Worm (Caenorhabditis elegans) whole organism, young adult: ENCODE results near the gene fis-1.

ENCODE experiments used
- C06A6.2 ChIP-seq: fragments of 200-800 bp; sonication (Bioruptor generic); conservative IDR thresholded peaks from 2 replicates; pipeline ENCODE4 v1.3.6; 2022; ENCODE audit warnings: missing genetic modification characterization, missing compliant biosample characterization
- D2030.7 ChIP-seq: fragments of 200-800 bp; sonication (Bioruptor generic); IDR thresholded peaks from 2 replicates; pipeline ENCODE4 v1.3.6; 2022; ENCODE audit warnings: missing genetic modification reagents, missing genetic modification characterization, missing compliant biosample characterization
- F33H1.4 ChIP-seq: fragments of 200-800 bp; sonication (Bioruptor generic); IDR thresholded peaks from 2 replicates; pipeline ENCODE4 v1.3.6; 2022; ENCODE audit warnings: missing genetic modification reagents, missing genetic modification characterization, missing compliant biosample characterization
- F57A8.1 ChIP-seq: fragments of 200-800 bp; sonication (Bioruptor generic); optimal IDR thresholded peaks from 2 replicates; lab custom pipeline; 2018; ENCODE audit warnings: mild to moderate bottlenecking, missing genetic modification characterization, moderate library complexity, missing compliant biosample characterization
- Y79H2A.3 ChIP-seq: fragments of 200-800 bp; sonication (Bioruptor generic); conservative IDR thresholded peaks from 2 replicates; pipeline ENCODE4 v1.3.6; 2022; ENCODE audit warnings: missing genetic modification reagents, missing genetic modification characterization, missing compliant biosample characterization
- ama-1 ChIP-seq, 3 experiments: fragments of 150-350 bp in 1 of 3; sonication (generic microtip) in 2 of 3; optimal IDR thresholded peaks; 2 replicates each; lab custom pipeline; 2014 to 2018; ENCODE audit warnings: missing biosample characterization in 2 of 3, missing genetic modification characterization in 2 of 3, missing genetic modification reagents in 2 of 3
- athp-1 ChIP-seq: sonication (generic microtip); optimal IDR thresholded peaks from 2 replicates; lab custom pipeline; 2017; ENCODE audit warnings: mild to moderate bottlenecking, missing genetic modification characterization, missing compliant biosample characterization
- attf-3 ChIP-seq: fragments of 200-800 bp; sonication (Bioruptor generic); conservative IDR thresholded peaks from 2 replicates; pipeline ENCODE4 v1.3.6; 2022; ENCODE audit warnings: missing genetic modification reagents, missing genetic modification characterization, missing compliant biosample characterization
- attf-6 ChIP-seq: fragments of 200-800 bp; sonication (Bioruptor generic); IDR thresholded peaks from 2 replicates; pipeline ENCODE4 v1.3.6; 2022; ENCODE audit warnings: missing genetic modification reagents, missing genetic modification characterization, missing compliant biosample characterization
- bed-1 ChIP-seq: fragments of 200-800 bp; sonication (Bioruptor generic); IDR thresholded peaks from 2 replicates; pipeline ENCODE4 v1.3.6; 2022; ENCODE audit warnings: missing genetic modification reagents, missing genetic modification characterization, missing compliant biosample characterization
- ceh-100 ChIP-seq: fragments of 200-800 bp; sonication (Bioruptor generic); IDR thresholded peaks from 2 replicates; pipeline ENCODE4 v1.3.6; 2022; ENCODE audit warnings: missing genetic modification reagents, missing genetic modification characterization, missing compliant biosample characterization
- ceh-27 ChIP-seq: fragments of 200-800 bp; sonication (Bioruptor generic); optimal IDR thresholded peaks from 2 replicates; lab custom pipeline; 2018; ENCODE audit warnings: mild to moderate bottlenecking, missing genetic modification characterization, moderate library complexity, missing compliant biosample characterization
- ceh-58 ChIP-seq: fragments of 200-800 bp; sonication (Bioruptor generic); IDR thresholded peaks from 2 replicates; pipeline ENCODE4 v1.3.6; 2022; ENCODE audit warnings: missing genetic modification characterization, missing compliant biosample characterization
- ceh-91 ChIP-seq: fragments of 200-800 bp; sonication (Bioruptor generic); IDR thresholded peaks from 2 replicates; pipeline ENCODE4 v1.3.6; 2022; ENCODE audit warnings: missing genetic modification reagents, missing genetic modification characterization, missing compliant biosample characterization
- die-1 ChIP-seq: sonication (generic microtip); optimal IDR thresholded peaks from 2 replicates; lab custom pipeline; 2016; ENCODE audit warnings: missing genotype, mild to moderate bottlenecking, missing genetic modification characterization, missing compliant biosample characterization
- dpff-1 ChIP-seq: sonication (generic microtip); optimal IDR thresholded peaks from 2 replicates; lab custom pipeline; 2017; ENCODE audit warnings: mild to moderate bottlenecking, missing genetic modification characterization, missing compliant biosample characterization
- efl-1 ChIP-seq: fragments of 150-350 bp; optimal IDR thresholded peaks from 2 replicates; lab custom pipeline; 2014; ENCODE audit warnings: missing biosample characterization, missing genetic modification reagents, missing genetic modification characterization
- egl-18 ChIP-seq: fragments of 200-800 bp; sonication (Bioruptor generic); IDR thresholded peaks from 2 replicates; pipeline ENCODE4 v1.3.6; 2022; ENCODE audit warnings: missing genetic modification reagents, missing genetic modification characterization, missing compliant biosample characterization
- egl-44 ChIP-seq: fragments of 200-800 bp; sonication (Bioruptor generic); IDR thresholded peaks from 2 replicates; pipeline ENCODE4 v1.3.6; 2022; ENCODE audit warnings: missing genetic modification reagents, missing genetic modification characterization, missing compliant biosample characterization
- egrh-3 ChIP-seq: fragments of 200-800 bp; sonication (Bioruptor generic); IDR thresholded peaks from 2 replicates; pipeline ENCODE4 v1.3.6; 2022; ENCODE audit warnings: missing genetic modification reagents, missing genetic modification characterization, missing compliant biosample characterization
- ets-4 ChIP-seq: fragments of 200-800 bp; sonication (Bioruptor generic); optimal IDR thresholded peaks from 2 replicates; lab custom pipeline; 2018; ENCODE audit warnings: mild to moderate bottlenecking, missing genetic modification characterization, missing compliant biosample characterization
- hlh-26 ChIP-seq: fragments of 200-800 bp; sonication (Bioruptor generic); conservative IDR thresholded peaks from 2 replicates; pipeline ENCODE4 v1.3.6; 2022; ENCODE audit warnings: missing genetic modification reagents, missing genetic modification characterization, missing compliant biosample characterization
- hmg-1.2 ChIP-seq: fragments of 200-800 bp; sonication (Bioruptor generic); IDR thresholded peaks from 2 replicates; pipeline ENCODE4 v1.3.6; 2022; ENCODE audit warnings: missing genetic modification reagents, missing genetic modification characterization, missing compliant biosample characterization
- hrde-1 ChIP-seq: sonication (generic microtip); optimal IDR thresholded peaks from 2 replicates; lab custom pipeline; 2016; ENCODE audit warnings: missing genetic modification characterization, mild to moderate bottlenecking, missing compliant biosample characterization, moderate library complexity, missing genotype, missing genetic modification reagents, borderline replicate concordance
- hsf-1 ChIP-seq: fragments of 200-800 bp; sonication (Bioruptor generic); IDR thresholded peaks from 2 replicates; pipeline ENCODE4 v1.3.6; 2022; ENCODE audit warnings: missing genetic modification reagents, missing genetic modification characterization, missing compliant biosample characterization
- lag-1 ChIP-seq: fragments of 200-800 bp; sonication (Bioruptor generic); IDR thresholded peaks from 2 replicates; pipeline ENCODE4 v1.3.6; 2022; ENCODE audit warnings: missing genetic modification reagents, missing genetic modification characterization, missing compliant biosample characterization
- let-526 ChIP-seq: fragments of 200-800 bp; sonication (Bioruptor generic); IDR thresholded peaks from 2 replicates; pipeline ENCODE4 v1.3.6; 2022; ENCODE audit warnings: missing genetic modification reagents, missing genetic modification characterization, missing compliant biosample characterization
- let-607 ChIP-seq, 2 experiments: fragments of 200-800 bp in 1 of 2; sonication (Bioruptor generic) in 1 of 2; sonication (generic microtip) in 1 of 2; optimal IDR thresholded peaks; 2 replicates each; lab custom pipeline; 2016 to 2018; ENCODE audit warnings: mild to moderate bottlenecking in 2 of 2, missing compliant biosample characterization in 2 of 2, missing genetic modification characterization in 2 of 2, moderate library complexity in 2 of 2, missing genotype in 1 of 2
- lin-26 ChIP-seq: fragments of 200-800 bp; sonication (Bioruptor generic); IDR thresholded peaks from 2 replicates; pipeline ENCODE4 v1.3.6; 2022; ENCODE audit warnings: missing genetic modification reagents, missing genetic modification characterization, missing compliant biosample characterization
- lin-35 ChIP-seq, 3 experiments: fragments of 150-350 bp in 2 of 3; sonication (generic microtip) in 1 of 3; optimal IDR thresholded peaks; 2 replicates each; lab custom pipeline; 2014 to 2018; ENCODE audit warnings: missing biosample characterization in 3 of 3, missing genetic modification characterization in 3 of 3, missing genetic modification reagents in 3 of 3
- lin-40 ChIP-seq: sonication (generic microtip); optimal IDR thresholded peaks from 2 replicates; lab custom pipeline; 2016; ENCODE audit warnings: missing genetic modification characterization, mild to moderate bottlenecking, missing compliant biosample characterization, missing genotype, missing genetic modification reagents
- lsl-1 ChIP-seq: fragments of 200-800 bp; sonication (Bioruptor generic); optimal IDR thresholded peaks from 2 replicates; lab custom pipeline; 2018; ENCODE audit warnings: mild to moderate bottlenecking, missing genetic modification characterization, moderate library complexity, missing compliant biosample characterization
- madf-6 ChIP-seq: fragments of 200-800 bp; sonication (Bioruptor generic); IDR thresholded peaks from 2 replicates; pipeline ENCODE4 v1.3.6; 2022; ENCODE audit warnings: missing genetic modification reagents, missing genetic modification characterization, missing compliant biosample characterization
- madf-8 ChIP-seq: fragments of 200-800 bp; sonication (Bioruptor generic); conservative IDR thresholded peaks from 2 replicates; pipeline ENCODE4 v1.3.6; 2022; ENCODE audit warnings: missing genetic modification reagents, missing genetic modification characterization, missing compliant biosample characterization
- mes-4 ChIP-seq: sonication (generic microtip); optimal IDR thresholded peaks from 2 replicates; lab custom pipeline; 2016; ENCODE audit warnings: missing genotype, missing genetic modification characterization, missing compliant biosample characterization
- mxl-1 ChIP-seq: sonication (generic microtip); optimal IDR thresholded peaks from 2 replicates; lab custom pipeline; 2016; ENCODE audit warnings: missing genetic modification characterization, missing compliant biosample characterization
- nfyb-1 ChIP-seq: fragments of 200-800 bp; sonication (Bioruptor generic); IDR thresholded peaks from 2 replicates; pipeline ENCODE4 v1.3.6; 2022; ENCODE audit warnings: missing genetic modification reagents, missing genetic modification characterization, missing compliant biosample characterization
- nhr-120 ChIP-seq: fragments of 200-800 bp; sonication (Bioruptor generic); IDR thresholded peaks from 2 replicates; pipeline ENCODE4 v1.3.6; 2022; ENCODE audit warnings: missing genetic modification characterization, missing compliant biosample characterization
- nhr-80 ChIP-seq: sonication (generic microtip); optimal IDR thresholded peaks from 2 replicates; lab custom pipeline; 2016; ENCODE audit warnings: missing genetic modification characterization, missing compliant biosample characterization
- nhr-90 ChIP-seq: sonication (generic microtip); optimal IDR thresholded peaks from 2 replicates; lab custom pipeline; 2016; ENCODE audit warnings: missing genotype, mild to moderate bottlenecking, missing genetic modification characterization, missing compliant biosample characterization
- rcor-1 ChIP-seq: fragments of 200-800 bp; sonication (Bioruptor generic); IDR thresholded peaks from 2 replicates; pipeline ENCODE4 v1.3.6; 2022; ENCODE audit warnings: missing genetic modification reagents, missing genetic modification characterization, missing compliant biosample characterization
- repo-1 ChIP-seq: sonication (generic microtip); optimal IDR thresholded peaks from 2 replicates; lab custom pipeline; 2017; ENCODE audit warnings: mild to moderate bottlenecking, missing genetic modification characterization, missing compliant biosample characterization
- snpc-1.3 ChIP-seq: sonication (generic microtip); optimal IDR thresholded peaks from 2 replicates; lab custom pipeline; 2017; ENCODE audit warnings: missing genetic modification characterization, mild to moderate bottlenecking, missing compliant biosample characterization, antibody characterized with exemption, moderate library complexity, missing genotype, missing genetic modification reagents; ENCODE audit not compliant: insufficient read depth
- unc-62 ChIP-seq: fragments of 150-350 bp; optimal IDR thresholded peaks from 2 replicates; lab custom pipeline; 2014; ENCODE audit warnings: missing biosample characterization, missing genetic modification reagents, missing genetic modification characterization
- xnd-1 ChIP-seq: sonication (generic microtip); optimal IDR thresholded peaks from 2 replicates; lab custom pipeline; 2016; ENCODE audit warnings: missing genotype, missing genetic modification reagents, missing genetic modification characterization, missing compliant biosample characterization
- zim-3 ChIP-seq: sonication (generic microtip); optimal IDR thresholded peaks from 2 replicates; lab custom pipeline; 2017; ENCODE audit warnings: mild to moderate bottlenecking, missing genetic modification characterization, moderate library complexity, missing compliant biosample characterization
- ztf-25 ChIP-seq: fragments of 200-800 bp; sonication (Bioruptor generic); IDR thresholded peaks from 2 replicates; pipeline ENCODE4 v1.3.6; 2022; ENCODE audit warnings: missing genetic modification reagents, missing genetic modification characterization, missing compliant biosample characterization
- ztf-26 ChIP-seq: sonication (generic microtip); optimal IDR thresholded peaks from 2 replicates; lab custom pipeline; 2017; ENCODE audit warnings: missing genetic modification characterization, missing compliant biosample characterization

Gene fis-1

DNA sequence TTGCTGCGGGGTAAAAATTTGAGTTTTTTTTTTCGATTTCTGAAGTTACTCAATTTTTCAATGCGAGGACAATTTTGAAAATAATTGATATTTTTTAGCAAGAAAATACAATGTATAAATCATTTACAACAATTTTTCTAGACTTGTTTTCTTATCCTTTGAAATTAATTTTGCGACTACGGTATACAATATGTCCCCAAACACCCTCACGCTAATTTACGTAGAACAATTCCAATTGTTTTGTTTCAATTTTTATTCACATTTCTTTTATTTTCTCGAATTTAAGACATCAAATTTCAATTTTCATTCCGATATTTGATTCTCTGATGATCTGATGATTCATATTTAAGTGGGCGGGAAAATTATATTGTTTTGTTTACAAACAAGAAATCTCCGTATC lies 27.0 kb downstream of the fis-1 start:
- TF ChIP-seq ets-4, result no peak
- no peak for TF ChIP-seq hsf-1 (GFP tag; lab: Robert Waterston, UW)
- no peak for TF ChIP-seq hlh-26
- TF ChIP-seq attf-3 (GFP tag; lab: Robert Waterston, UW), result no peak
- TF ChIP-seq C06A6.2 (GFP tag; lab: Robert Waterston, UW), result no peak
- TF ChIP-seq repo-1, result no peak
- no peak for TF ChIP-seq ceh-27
- no peak for TF ChIP-seq let-607 (tag; optimal IDR thresholded peaks at IDR 0.05; lab: Kevin White, UChicago)
- no peak for TF ChIP-seq lin-40 (tag; lab: Kevin White, UChicago)
- TF ChIP-seq hrde-1 (tag; lab: Kevin White, UChicago), result no peak
- no peak for TF ChIP-seq lin-35 (GFP tag; optimal IDR thresholded peaks at IDR 0.05; lab: Kevin White, UChicago)
- no peak for TF ChIP-seq nfyb-1
- peak; percentile 37 for TF ChIP-seq snpc-1.3
- TF ChIP-seq hmg-1.2 (GFP tag; lab: Robert Waterston, UW), result no peak
- TF ChIP-seq D2030.7 (GFP tag; lab: Robert Waterston, UW), result no peak
- no peak for TF ChIP-seq egl-44 (GFP tag; lab: Robert Waterston, UW)
- no peak for TF ChIP-seq attf-6 (GFP tag; lab: Robert Waterston, UW)
- TF ChIP-seq efl-1 (GFP tag; lab: Kevin White, UChicago), result peak; percentile 48
- TF ChIP-seq bed-1 (GFP tag; lab: Robert Waterston, UW), result no peak
- TF ChIP-seq ceh-91 (GFP tag; lab: Robert Waterston, UW), result 0 out of 2 replicates have a peak, but pooled peaks have one; percentile 35
- no peak for TF ChIP-seq Y79H2A.3 (GFP tag; lab: Robert Waterston, UW)
- peak; percentile 85 for TF ChIP-seq madf-8 (GFP tag; lab: Robert Waterston, UW)
- TF ChIP-seq ceh-58 (GFP tag; lab: Robert Waterston, UW), result no peak
- peak; percentile 81 for TF ChIP-seq lsl-1 (GFP tag; lab: Kevin White, UChicago)
- TF ChIP-seq nhr-120 (GFP tag; lab: Robert Waterston, UW), result no peak
- no peak for TF ChIP-seq zim-3 (tag; lab: Kevin White, UChicago)
- no peak for TF ChIP-seq let-526 (GFP tag; lab: Robert Waterston, UW)
- TF ChIP-seq nhr-90, result no peak
- no peak for TF ChIP-seq rcor-1
- peak; percentile 73 for TF ChIP-seq xnd-1 (tag; lab: Kevin White, UChicago)
- no peak for TF ChIP-seq egrh-3 (GFP tag; lab: Robert Waterston, UW)
- TF ChIP-seq madf-6 (GFP tag; lab: Robert Waterston, UW), result peak; percentile 91
- no peak for TF ChIP-seq ztf-25 (GFP tag; lab: Robert Waterston, UW)
- no peak for TF ChIP-seq F33H1.4 (GFP tag; lab: Robert Waterston, UW)

DNA sequence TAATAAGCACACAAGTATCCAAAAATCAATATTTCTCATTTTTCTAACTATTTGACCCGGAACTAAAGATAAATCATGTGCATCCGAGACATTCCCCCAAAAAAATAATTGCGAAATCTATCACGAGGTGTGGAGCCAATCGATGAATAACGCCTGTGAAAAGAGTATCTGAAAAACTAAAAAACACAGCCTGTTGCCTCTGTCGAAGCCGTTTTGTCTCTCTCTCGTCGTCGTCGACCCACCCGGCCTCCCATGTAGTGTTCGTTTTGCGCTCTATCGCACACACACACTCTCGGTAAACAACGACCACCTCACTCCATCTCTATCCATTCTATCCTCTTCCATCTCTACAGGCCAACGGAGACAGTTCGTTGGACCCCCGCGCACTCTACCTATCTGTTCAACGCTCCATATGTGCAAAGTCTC lies 27.8 kb downstream of the fis-1 start:
- no peak for TF ChIP-seq C06A6.2 (GFP tag; lab: Robert Waterston, UW)
- TF ChIP-seq xnd-1 (tag; lab: Kevin White, UChicago), result no peak
- peak; percentile 58 for TF ChIP-seq nhr-80 (tag; lab: Kevin White, UChicago)
- TF ChIP-seq die-1 (tag; lab: Kevin White, UChicago), result no peak
- TF ChIP-seq F57A8.1 (GFP tag; lab: Kevin White, UChicago), result no peak
- no peak for TF ChIP-seq ztf-26 (tag; lab: Kevin White, UChicago)
- no peak for TF ChIP-seq athp-1 (tag; lab: Kevin White, UChicago)
- no peak for TF ChIP-seq let-526 (GFP tag; lab: Robert Waterston, UW)
- TF ChIP-seq mes-4 (tag; lab: Kevin White, UChicago), result no peak
- no peak for TF ChIP-seq ceh-100 (GFP tag; lab: Robert Waterston, UW)
- no peak for TF ChIP-seq mxl-1 (tag; lab: Kevin White, UChicago)
- TF ChIP-seq bed-1 (GFP tag; lab: Robert Waterston, UW), result no peak
- no peak for TF ChIP-seq unc-62
- no peak for TF ChIP-seq lag-1 (GFP tag; lab: Robert Waterston, UW)
- no peak for TF ChIP-seq ama-1 (optimal IDR thresholded peaks at IDR 0.05; lab: Kevin White, UChicago)
- no peak for TF ChIP-seq ama-1 (GFP tag; optimal IDR thresholded peaks at IDR 0.05; lab: Kevin White, UChicago)
- no peak for TF ChIP-seq hlh-26
- no peak for TF ChIP-seq ets-4
- no peak for TF ChIP-seq dpff-1 (tag; lab: Kevin White, UChicago)
- TF ChIP-seq egl-18 (GFP tag; lab: Robert Waterston, UW), result no peak
- 0 out of 2 replicates have a peak, but pooled peaks have one; percentile 44 for TF ChIP-seq lin-26 (GFP tag; lab: Robert Waterston, UW)
- TF ChIP-seq attf-6 (GFP tag; lab: Robert Waterston, UW), result no peak
